Worm (Caenorhabditis elegans) whole organism, L3 larva: ENCODE results near the gene pdcd-2.

Experiments used
- ZK546.5 ChIP-seq: sonication (generic microtip); optimal IDR thresholded peaks from 2 replicates; lab custom pipeline; 2017; ENCODE audit warnings: missing biosample characterization, missing genetic modification characterization
- aly-2 ChIP-seq: fragments of 150-350 bp; optimal IDR thresholded peaks from 2 replicates; lab custom pipeline; 2014; ENCODE audit warnings: missing biosample characterization, missing genetic modification characterization
- ceh-28 ChIP-seq: fragments of 150-350 bp; optimal IDR thresholded peaks from 2 replicates; lab custom pipeline; 2014; ENCODE audit warnings: missing biosample characterization, missing genetic modification reagents, missing genetic modification characterization
- ceh-82 ChIP-seq: fragments of 150-350 bp; optimal IDR thresholded peaks from 2 replicates; lab custom pipeline; 2014; ENCODE audit warnings: missing biosample characterization, missing genetic modification characterization
- daf-12 ChIP-seq: fragments of 150-350 bp; optimal IDR thresholded peaks from 2 replicates; lab custom pipeline; 2014; ENCODE audit warnings: missing biosample characterization, missing genetic modification reagents, missing genetic modification characterization
- egl-27 ChIP-seq: sonication (generic microtip); optimal IDR thresholded peaks from 4 replicates; lab custom pipeline; 2017; ENCODE audit warnings: missing biosample characterization, missing genetic modification reagents, missing genetic modification characterization
- elt-1 ChIP-seq: fragments of 150-350 bp; optimal IDR thresholded peaks from 2 replicates; lab custom pipeline; 2014; ENCODE audit warnings: missing biosample characterization, missing genetic modification characterization
- elt-2 ChIP-seq: sonication (generic microtip); optimal IDR thresholded peaks from 2 replicates; lab custom pipeline; 2016; ENCODE audit warnings: missing genetic modification reagents, mild to moderate bottlenecking, missing genetic modification characterization, missing compliant biosample characterization
- elt-3 ChIP-seq, 3 experiments: fragments of 150-350 bp in 1 of 3; sonication (generic microtip) in 2 of 3; optimal IDR thresholded peaks; 2 replicates in 2 of 3; 4 replicates in 1 of 3; lab custom pipeline; 2014 to 2017; ENCODE audit warnings: missing biosample characterization in 3 of 3, missing genetic modification characterization in 3 of 3
- fkh-10 ChIP-seq: sonication (generic microtip); optimal IDR thresholded peaks from 2 replicates; lab custom pipeline; 2017; ENCODE audit warnings: missing biosample characterization, missing genetic modification reagents, missing genetic modification characterization
- hmg-11 ChIP-seq: sonication (generic microtip); optimal IDR thresholded peaks from 2 replicates; lab custom pipeline; 2016; ENCODE audit warnings: missing genetic modification characterization, missing compliant biosample characterization
- jun-1 ChIP-seq: fragments of 150-350 bp; optimal IDR thresholded peaks from 2 replicates; lab custom pipeline; 2014; ENCODE audit warnings: missing biosample characterization, missing genetic modification reagents, missing genetic modification characterization
- lin-15B ChIP-seq: fragments of 150-350 bp; optimal IDR thresholded peaks from 2 replicates; lab custom pipeline; 2014; ENCODE audit warnings: missing biosample characterization, missing genetic modification characterization
- lsy-12 ChIP-seq: sonication (generic microtip); optimal IDR thresholded peaks from 2 replicates; lab custom pipeline; 2016; ENCODE audit warnings: mild to moderate bottlenecking, missing genetic modification characterization, missing compliant biosample characterization
- nfya-1 ChIP-seq: sonication (generic microtip); optimal IDR thresholded peaks from 2 replicates; lab custom pipeline; 2017; ENCODE audit warnings: missing genetic modification characterization, mild to moderate bottlenecking, missing compliant biosample characterization, antibody characterized with exemption, moderate library complexity; ENCODE audit not compliant: insufficient read depth
- nhr-12 ChIP-seq: fragments of 150-350 bp; optimal IDR thresholded peaks from 2 replicates; lab custom pipeline; 2014; ENCODE audit warnings: missing biosample characterization, missing genetic modification characterization
- nhr-25 ChIP-seq: sonication (generic microtip); optimal IDR thresholded peaks from 2 replicates; lab custom pipeline; 2017; ENCODE audit warnings: missing biosample characterization, missing genetic modification characterization
- nhr-43 ChIP-seq: sonication (generic microtip); optimal IDR thresholded peaks from 2 replicates; lab custom pipeline; 2016; ENCODE audit warnings: mild to moderate bottlenecking, missing genetic modification characterization, missing compliant biosample characterization; ENCODE audit not compliant: poor library complexity, severe bottlenecking
- nhr-76 ChIP-seq: fragments of 150-350 bp; sonication (generic microtip); optimal IDR thresholded peaks from 5 replicates; lab custom pipeline; 2014; ENCODE audit warnings: missing biosample characterization, missing genetic modification characterization
- pha-4 ChIP-seq: fragments of 150-350 bp; optimal IDR thresholded peaks from 2 replicates; lab custom pipeline; 2014; ENCODE audit warnings: missing biosample characterization, missing genetic modification reagents, missing genetic modification characterization
- skn-1 ChIP-seq: fragments of 150-350 bp; optimal IDR thresholded peaks from 2 replicates; lab custom pipeline; 2014; ENCODE audit warnings: missing biosample characterization, missing genetic modification characterization
- tbx-2 ChIP-seq: sonication (generic microtip); optimal IDR thresholded peaks from 2 replicates; lab custom pipeline; 2016; ENCODE audit warnings: mild to moderate bottlenecking, missing genetic modification characterization, missing compliant biosample characterization
- ztf-11 ChIP-seq: fragments of 150-350 bp; optimal IDR thresholded peaks from 2 replicates; lab custom pipeline; 2014; ENCODE audit warnings: missing biosample characterization, missing genetic modification characterization
- ztf-4 ChIP-seq: fragments of 150-350 bp; optimal IDR thresholded peaks from 2 replicates; lab custom pipeline; 2014; ENCODE audit warnings: missing biosample characterization, missing genetic modification characterization

The pdcd-2 gene

DNA sequence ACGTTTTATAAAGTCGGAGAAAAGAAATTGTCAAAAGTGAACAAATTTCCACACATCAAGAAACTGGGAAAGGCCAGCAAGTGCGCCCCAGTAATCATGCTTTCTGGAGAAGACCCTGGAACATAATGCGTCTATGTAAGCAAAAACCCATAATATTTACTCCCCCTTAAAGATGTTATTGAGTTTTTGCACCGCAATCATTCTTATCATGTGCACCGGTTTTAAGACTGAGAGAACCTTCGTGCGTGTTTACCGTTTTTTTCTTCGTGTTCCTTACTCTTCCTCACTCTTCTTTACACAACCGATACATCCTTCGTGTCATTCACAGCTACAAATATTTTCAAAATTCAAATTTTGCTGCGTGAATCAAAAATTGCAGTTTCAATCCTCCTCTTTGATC, 45.0 kb downstream of the pdcd-2 start:
- TF ChIP-seq pha-4 (tag; lab: Kevin White, UChicago) (peak; percentile 24), lin-15B (tag; lab: Kevin White, UChicago) (no peak), ceh-28 (tag; lab: Kevin White, UChicago) (no peak), nhr-12 (tag; lab: Kevin White, UChicago) (no peak), ceh-82 (tag; lab: Kevin White, UChicago) (no peak)

DNA sequence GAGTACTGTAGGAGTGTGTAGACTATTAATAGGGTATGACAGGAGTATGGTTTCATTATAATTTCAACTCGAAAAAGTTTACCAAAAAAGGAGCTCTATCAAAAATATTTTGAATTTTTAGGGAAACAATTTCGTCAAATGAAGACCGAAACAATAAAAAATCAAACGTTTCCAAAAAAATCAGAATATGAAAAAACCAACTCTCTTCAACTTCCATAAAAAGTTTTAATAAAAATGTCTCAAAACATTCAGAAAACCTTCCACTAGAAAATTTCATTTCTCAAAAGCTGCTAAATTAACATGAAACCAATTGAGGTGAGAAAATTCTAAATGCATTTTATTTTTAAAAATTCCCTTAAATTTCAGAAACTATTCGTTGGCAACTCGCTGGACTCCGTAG, 47.3 kb downstream of the pdcd-2 start, which contains the start of gene ckb-3:
TSS of gene ckb-3 (plus strand) at position 301 of the 400 bp plus-strand sequence.
- no peak for TF ChIP-seq tbx-2 (tag; lab: Kevin White, UChicago)
- no peak for TF ChIP-seq lsy-12 (tag; lab: Kevin White, UChicago)
- no peak for TF ChIP-seq fkh-10
- TF ChIP-seq skn-1 (tag; lab: Kevin White, UChicago), result no peak
- TF ChIP-seq ztf-4 (tag; lab: Kevin White, UChicago), result no peak
- TF ChIP-seq aly-2, result no peak
- no peak for TF ChIP-seq ceh-28 (tag; lab: Kevin White, UChicago)
- TF ChIP-seq ZK546.5 (tag; lab: Kevin White, UChicago), result no peak
- no peak for TF ChIP-seq pha-4 (tag; lab: Kevin White, UChicago)
- no peak for TF ChIP-seq ztf-11 (tag; lab: Kevin White, UChicago)
- no peak for TF ChIP-seq nhr-43 (tag; lab: Kevin White, UChicago)
- no peak for TF ChIP-seq elt-3 (tag; optimal IDR thresholded peaks at IDR 0.05; lab: Kevin White, UChicago)
- TF ChIP-seq nhr-76, result no peak

DNA sequence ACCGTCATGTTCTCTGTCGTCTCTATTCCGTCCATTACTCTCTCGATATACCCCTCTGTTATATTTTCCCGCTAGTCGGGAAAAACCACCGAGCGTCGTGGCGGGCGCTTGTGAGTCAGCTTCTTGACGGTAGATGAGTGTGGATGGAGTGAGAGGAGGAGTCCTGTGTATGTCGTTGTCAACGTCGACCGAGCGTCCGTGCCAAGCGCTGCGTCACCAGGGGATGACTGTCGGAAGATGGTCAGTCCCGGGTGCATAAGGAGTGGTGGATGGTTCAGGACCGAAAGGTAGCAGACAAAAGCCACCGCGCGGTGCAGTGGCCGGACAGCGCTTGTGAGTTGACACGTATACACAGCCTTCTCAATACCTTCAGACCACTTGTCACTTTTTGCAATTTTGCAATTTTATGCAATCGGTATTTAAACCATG, 48.5 kb downstream of the pdcd-2 start:
- peak; percentile 23 for TF ChIP-seq ceh-28 (tag; lab: Kevin White, UChicago)
- peak; percentile 34 for TF ChIP-seq elt-2 (tag; lab: Kevin White, UChicago)
- peak; percentile 40 for TF ChIP-seq nfya-1 (tag; lab: Kevin White, UChicago)
- TF ChIP-seq tbx-2 (tag; lab: Kevin White, UChicago), result peak; percentile 44
- peak; percentile 49 for TF ChIP-seq nhr-25 (tag; lab: Kevin White, UChicago)
- TF ChIP-seq hmg-11 (tag; lab: Kevin White, UChicago), result peak; percentile 83
- peak; percentile 17 for TF ChIP-seq nhr-43 (tag; lab: Kevin White, UChicago)

DNA sequence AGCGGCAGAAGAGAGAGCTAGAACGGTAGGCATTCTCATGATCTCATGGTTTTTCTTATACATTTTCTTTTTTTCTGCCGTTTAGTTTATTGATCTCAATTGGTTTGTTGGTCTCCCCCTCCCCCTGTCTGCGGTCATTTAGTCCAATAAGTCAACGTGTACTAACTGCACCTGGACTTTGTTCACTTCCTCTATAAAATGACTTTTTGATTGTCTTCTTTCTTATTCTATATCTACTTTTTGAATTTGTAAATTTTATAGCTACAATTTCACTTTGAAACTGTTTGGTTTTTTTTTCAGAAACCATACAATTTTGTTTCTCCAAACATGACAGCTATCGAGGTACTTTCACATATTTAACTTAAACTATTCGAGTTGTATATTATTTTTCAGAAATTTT, 50.2 kb downstream of the pdcd-2 start, which contains the start of gene ckb-2:
TSS of gene ckb-2 (plus strand) at position 301 of the 400 bp plus-strand sequence.
- TF ChIP-seq elt-1 (tag; lab: Kevin White, UChicago) (no peak), jun-1 (tag; lab: Kevin White, UChicago) (no peak), ztf-4 (tag; lab: Kevin White, UChicago) (no peak), daf-12 (no peak), hmg-11 (tag; lab: Kevin White, UChicago) (no peak), egl-27 (tag; lab: Kevin White, UChicago) (no peak)
